Worm (Caenorhabditis elegans): ENCODE results near the gene nspb-3.

ce11 chrIV:6574343-6574742 lies 20.4 kb downstream of the nspb-3 start:
- no peak for TF ChIP-seq ceh-16 (tag; optimal IDR thresholded peaks at IDR 0.05)
- no peak for TF ChIP-seq snpc-4 (tag; optimal IDR thresholded peaks at IDR 0.05)
- TF ChIP-seq nhr-11 (tag; optimal IDR thresholded peaks at IDR 0.05): no peak
- TF ChIP-seq ztf-11 (tag; optimal IDR thresholded peaks at IDR 0.05): no peak
- no peak for TF ChIP-seq egl-27 (tag; optimal IDR thresholded peaks at IDR 0.05)

Data from whole organism, L3 larva.